Fruit fly (Drosophila melanogaster) whole organism, adult: ENCODE data around the gene CG13623.

Source experiments
- CG11617 ChIP-seq: fragments of 200-800 bp; sonication (Bioruptor generic); optimal IDR thresholded peaks from 2 replicates; lab custom pipeline; 2017; ENCODE audit warnings: mild to moderate bottlenecking, missing biosample characterization, missing genetic modification reagents, missing genetic modification characterization
- CG14711 ChIP-seq: fragments of 200-800 bp; sonication (Bioruptor generic); optimal IDR thresholded peaks from 2 replicates; lab custom pipeline; 2018; ENCODE audit warnings: missing biosample characterization, mild to moderate bottlenecking, missing genetic modification characterization, moderate library complexity
- CG5204 ChIP-seq: fragments of 200-800 bp; sonication (Bioruptor generic); optimal IDR thresholded peaks from 2 replicates; lab custom pipeline; 2016; ENCODE audit warnings: missing biosample characterization, missing genetic modification characterization
- CG7101 ChIP-seq: fragments of 200-800 bp; sonication (Bioruptor generic); optimal IDR thresholded peaks from 2 replicates; lab custom pipeline; 2018; ENCODE audit warnings: missing biosample characterization, mild to moderate bottlenecking, missing genetic modification characterization, moderate library complexity
- Hr96 ChIP-seq: fragments of 200-800 bp; sonication (Bioruptor generic); optimal IDR thresholded peaks from 2 replicates; lab custom pipeline; 2016; ENCODE audit warnings: missing biosample characterization, missing genetic modification characterization
- Mnt ChIP-seq: fragments of 200-800 bp; sonication (Bioruptor generic); optimal IDR thresholded peaks from 2 replicates; lab custom pipeline; 2016; ENCODE audit warnings: missing biosample characterization, mild to moderate bottlenecking, missing genetic modification characterization
- ovo ChIP-seq: fragments of 200-800 bp; sonication (Bioruptor generic); optimal IDR thresholded peaks from 2 replicates; lab custom pipeline; 2016; ENCODE audit warnings: missing biosample characterization, missing genetic modification characterization
- pad ChIP-seq: fragments of 200-800 bp; sonication (Bioruptor generic); optimal IDR thresholded peaks from 3 replicates; lab custom pipeline; 2017; ENCODE audit warnings: missing biosample characterization, missing genetic modification characterization, mild to moderate bottlenecking, moderate library complexity, missing genetic modification reagents
- toe ChIP-seq: fragments of 200-800 bp; sonication (Bioruptor generic); optimal IDR thresholded peaks from 2 replicates; lab custom pipeline; 2016; ENCODE audit warnings: missing biosample characterization, missing genetic modification characterization

DNA sequence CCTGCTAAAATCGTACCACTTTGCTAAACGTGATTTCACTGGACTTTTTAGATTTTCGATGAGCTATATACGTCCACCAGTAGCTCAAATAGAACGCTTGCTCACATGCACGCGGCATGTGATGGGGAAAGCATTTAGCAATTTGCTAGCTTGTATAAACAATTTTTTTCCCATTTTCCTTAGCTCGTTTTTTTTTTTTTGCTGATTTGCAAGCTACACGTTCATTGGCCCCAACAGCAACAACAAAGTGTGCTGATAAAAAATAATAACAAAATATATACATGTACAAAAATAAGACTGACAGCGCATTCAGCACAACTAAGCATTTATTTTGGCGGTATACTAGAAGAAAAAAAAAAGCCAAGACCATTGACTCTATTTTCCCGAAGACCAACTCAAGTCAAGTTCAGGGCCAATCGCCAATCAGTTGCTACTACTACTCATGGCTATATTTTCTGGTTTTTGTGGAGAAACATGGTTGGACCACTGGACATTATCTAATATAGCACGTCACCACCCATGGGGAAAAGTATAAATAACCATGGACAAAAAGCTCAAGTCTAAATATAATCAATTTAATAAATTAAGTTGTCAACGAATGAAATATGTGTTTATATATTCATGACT, 45.5 kb upstream of the CG13623 start:
- TF ChIP-seq CG11617 (GFP tag; lab: Kevin White, UChicago) (no peak), ovo (GFP tag; lab: Kevin White, UChicago) (no peak), CG5204 (no peak), CG7101 (tag; lab: Kevin White, UChicago) (no peak), pad (GFP tag; lab: Kevin White, UChicago) (no peak), toe (GFP tag; lab: Kevin White, UChicago) (no peak), CG14711 (no peak), Hr96 (GFP tag; lab: Kevin White, UChicago) (no peak), Mnt (GFP tag; lab: Kevin White, UChicago) (peak; percentile 26)
